Fruit fly (Drosophila melanogaster) whole organism, adult: ENCODE measurements around the gene CG43894.

Experiments
- CG11617 ChIP-seq: fragments of 200-800 bp; sonication (Bioruptor generic); optimal IDR thresholded peaks from 2 replicates; lab custom pipeline; 2017; ENCODE audit warnings: mild to moderate bottlenecking, missing biosample characterization, missing genetic modification reagents, missing genetic modification characterization
- CG12768 ChIP-seq: fragments of 200-800 bp; sonication (Bioruptor generic); optimal IDR thresholded peaks from 2 replicates; lab custom pipeline; 2017; ENCODE audit warnings: missing biosample characterization, missing genetic modification characterization, mild to moderate bottlenecking, moderate library complexity, missing genetic modification reagents
- CG14711 ChIP-seq: fragments of 200-800 bp; sonication (Bioruptor generic); optimal IDR thresholded peaks from 2 replicates; lab custom pipeline; 2018; ENCODE audit warnings: missing biosample characterization, mild to moderate bottlenecking, missing genetic modification characterization, moderate library complexity
- CG1620 ChIP-seq: fragments of 200-800 bp; sonication (Bioruptor generic); optimal IDR thresholded peaks from 2 replicates; lab custom pipeline; 2016; ENCODE audit warnings: missing biosample characterization, missing genetic modification characterization
- CG33017 ChIP-seq: fragments of 200-800 bp; sonication (Bioruptor generic); optimal IDR thresholded peaks from 2 replicates; lab custom pipeline; 2018; ENCODE audit warnings: missing biosample characterization, mild to moderate bottlenecking, missing genetic modification characterization, moderate library complexity
- CG5204 ChIP-seq: fragments of 200-800 bp; sonication (Bioruptor generic); optimal IDR thresholded peaks from 2 replicates; lab custom pipeline; 2016; ENCODE audit warnings: missing biosample characterization, missing genetic modification characterization
- CG7045 ChIP-seq: fragments of 200-800 bp; sonication (Bioruptor generic); optimal IDR thresholded peaks from 2 replicates; lab custom pipeline; 2017; ENCODE audit warnings: missing biosample characterization, mild to moderate bottlenecking, missing genetic modification characterization
- CG7101 ChIP-seq: fragments of 200-800 bp; sonication (Bioruptor generic); optimal IDR thresholded peaks from 2 replicates; lab custom pipeline; 2018; ENCODE audit warnings: missing biosample characterization, mild to moderate bottlenecking, missing genetic modification characterization, moderate library complexity
- Clk ChIP-seq: fragments of 200-800 bp; sonication (Bioruptor generic); optimal IDR thresholded peaks from 2 replicates; lab custom pipeline; 2017; ENCODE audit warnings: missing biosample characterization, missing genetic modification characterization
- Crg-1 ChIP-seq: fragments of 200-800 bp; sonication (Bioruptor generic); optimal IDR thresholded peaks from 2 replicates; lab custom pipeline; 2016; ENCODE audit warnings: missing biosample characterization, missing genetic modification characterization
- Hr96 ChIP-seq: fragments of 200-800 bp; sonication (Bioruptor generic); optimal IDR thresholded peaks from 2 replicates; lab custom pipeline; 2016; ENCODE audit warnings: missing biosample characterization, missing genetic modification characterization
- Mnt ChIP-seq: fragments of 200-800 bp; sonication (Bioruptor generic); optimal IDR thresholded peaks from 2 replicates; lab custom pipeline; 2016; ENCODE audit warnings: missing biosample characterization, mild to moderate bottlenecking, missing genetic modification characterization
- bab1 ChIP-seq: fragments of 200-800 bp; sonication (Bioruptor generic); optimal IDR thresholded peaks from 3 replicates; lab custom pipeline; 2019; ENCODE audit warnings: missing biosample characterization, mild to moderate bottlenecking, missing genetic modification characterization, moderate library complexity
- cic ChIP-seq: fragments of 200-800 bp; sonication (Bioruptor generic); optimal IDR thresholded peaks from 2 replicates; lab custom pipeline; 2017; ENCODE audit warnings: missing biosample characterization, mild to moderate bottlenecking, missing genetic modification characterization, moderate library complexity
- cnc ChIP-seq, 2 experiments: fragments of >200 bp; optimal IDR thresholded peaks; 2 replicates each; lab custom pipeline; 2017
- kay ChIP-seq: fragments of 200-800 bp; sonication (Bioruptor generic); peaks from one replicate; lab custom pipeline; 2016; ENCODE audit warnings: missing biosample characterization, missing genetic modification characterization, borderline replicate concordance
- ovo ChIP-seq: fragments of 200-800 bp; sonication (Bioruptor generic); optimal IDR thresholded peaks from 2 replicates; lab custom pipeline; 2016; ENCODE audit warnings: missing biosample characterization, missing genetic modification characterization
- pad ChIP-seq: fragments of 200-800 bp; sonication (Bioruptor generic); optimal IDR thresholded peaks from 3 replicates; lab custom pipeline; 2017; ENCODE audit warnings: missing biosample characterization, missing genetic modification characterization, mild to moderate bottlenecking, moderate library complexity, missing genetic modification reagents
- tj ChIP-seq: fragments of 200-800 bp; sonication (Bioruptor generic); optimal IDR thresholded peaks from 3 replicates; lab custom pipeline; 2017; ENCODE audit warnings: missing biosample characterization, mild to moderate bottlenecking, missing genetic modification characterization, moderate library complexity
- toe ChIP-seq: fragments of 200-800 bp; sonication (Bioruptor generic); optimal IDR thresholded peaks from 2 replicates; lab custom pipeline; 2016; ENCODE audit warnings: missing biosample characterization, missing genetic modification characterization

Gene CG43894

dm6 chr3L:12849867-12850301 is 39.7 kb upstream of the CG43894 start, which contains the start of the genes CG10948 and Wbp2:
Gene CG10948, minus strand, starts transcription at chr3L:12850117.
Gene Wbp2, plus strand, starts transcription at chr3L:12850165.
- TF ChIP-seq kay (GFP tag; lab: Kevin White, UChicago) (peak; percentile 100), CG7045 (GFP tag; lab: Kevin White, UChicago) (no peak), CG5204 (GFP tag; lab: Kevin White, UChicago) (no peak), bab1 (GFP tag; lab: Kevin White, UChicago) (peak; percentile 52), pad (GFP tag; lab: Kevin White, UChicago) (peak; percentile 12), CG7101 (tag; lab: Kevin White, UChicago) (peak; percentile 34), tj (GFP tag; lab: Kevin White, UChicago) (peak; percentile 55), CG12768 (GFP tag; lab: Kevin White, UChicago) (peak; percentile 4), CG33017 (tag; lab: Kevin White, UChicago) (peak; percentile 17), ovo (GFP tag; lab: Kevin White, UChicago) (no peak), CG11617 (GFP tag; lab: Kevin White, UChicago) (peak; percentile 71), cnc (optimal IDR thresholded peaks at IDR 0.05; lab: Kevin White, UChicago) (no peak), Crg-1 (GFP tag; lab: Kevin White, UChicago) (no peak), Hr96 (no peak), CG1620 (GFP tag; lab: Kevin White, UChicago) (no peak), Mnt (GFP tag; lab: Kevin White, UChicago) (peak; percentile 30), Clk (GFP tag; lab: Kevin White, UChicago) (no peak), toe (GFP tag; lab: Kevin White, UChicago) (no peak), cic (GFP tag; lab: Kevin White, UChicago) (peak; percentile 87), CG14711 (tag; lab: Kevin White, UChicago) (no peak)

dm6 chr3L:12853423-12853822 is 36.1 kb upstream of the CG43894 start, which contains the start of gene Ent3:
Gene Ent3, plus strand, starts transcription at chr3L:12853646.
- no peak for TF ChIP-seq Hr96
- no peak for TF ChIP-seq cnc (optimal IDR thresholded peaks at IDR 0.05; lab: Kevin White, UChicago)
- no peak for TF ChIP-seq ovo (GFP tag; lab: Kevin White, UChicago)
- no peak for TF ChIP-seq Mnt (GFP tag; lab: Kevin White, UChicago)
- TF ChIP-seq CG11617 (GFP tag; lab: Kevin White, UChicago) = no peak
- no peak for TF ChIP-seq CG7101 (tag; lab: Kevin White, UChicago)
- TF ChIP-seq CG12768 (GFP tag; lab: Kevin White, UChicago) = no peak
- no peak for TF ChIP-seq CG7045 (GFP tag; lab: Kevin White, UChicago)
- no peak for TF ChIP-seq kay (GFP tag; lab: Kevin White, UChicago)
- TF ChIP-seq toe (GFP tag; lab: Kevin White, UChicago) = no peak
- TF ChIP-seq Crg-1 (GFP tag; lab: Kevin White, UChicago) = no peak
- TF ChIP-seq CG1620 (GFP tag; lab: Kevin White, UChicago) = no peak

dm6 chr3L:12857553-12858122 is 31.9 kb upstream of the CG43894 start:
- TF ChIP-seq CG7101 (tag; lab: Kevin White, UChicago) = no peak
- no peak for TF ChIP-seq ovo (GFP tag; lab: Kevin White, UChicago)
- TF ChIP-seq cic (GFP tag; lab: Kevin White, UChicago) = no peak
- no peak for TF ChIP-seq kay (GFP tag; lab: Kevin White, UChicago)
- TF ChIP-seq pad (GFP tag; lab: Kevin White, UChicago) = no peak
- no peak for TF ChIP-seq CG12768 (GFP tag; lab: Kevin White, UChicago)
- TF ChIP-seq tj (GFP tag; lab: Kevin White, UChicago) = no peak
- TF ChIP-seq CG1620 (GFP tag; lab: Kevin White, UChicago) = no peak
- no peak for TF ChIP-seq CG14711 (tag; lab: Kevin White, UChicago)
- no peak for TF ChIP-seq CG7045 (GFP tag; lab: Kevin White, UChicago)
- no peak for TF ChIP-seq CG11617 (GFP tag; lab: Kevin White, UChicago)
- no peak for TF ChIP-seq toe (GFP tag; lab: Kevin White, UChicago)
- no peak for TF ChIP-seq CG33017 (tag; lab: Kevin White, UChicago)
- no peak for TF ChIP-seq Clk (GFP tag; lab: Kevin White, UChicago)
- no peak for TF ChIP-seq Mnt (GFP tag; lab: Kevin White, UChicago)
- no peak for TF ChIP-seq CG5204 (GFP tag; lab: Kevin White, UChicago)

- TF ChIP-seq kay (GFP tag; lab: Kevin White, UChicago) (peak; percentile 84), Mnt (GFP tag; lab: Kevin White, UChicago) (no peak), bab1 (GFP tag; lab: Kevin White, UChicago) (no peak), cic (GFP tag; lab: Kevin White, UChicago) (peak; percentile 45), CG1620 (GFP tag; lab: Kevin White, UChicago) (no peak), CG7101 (tag; lab: Kevin White, UChicago) (peak; percentile 33), CG14711 (tag; lab: Kevin White, UChicago) (peak; percentile 6), pad (GFP tag; lab: Kevin White, UChicago) (peak; percentile 23), ovo (GFP tag; lab: Kevin White, UChicago) (no peak), CG33017 (tag; lab: Kevin White, UChicago) (peak; percentile 46)
Measured at dm6 chr3L:12861255-12861899, 28.2 kb upstream of the CG43894 start, which contains the start of gene CG32107. Gene CG32107, minus strand, starts transcription at chr3L:12861305.

dm6 chr3L:12862820-12863219 is 26.8 kb upstream of the CG43894 start, which contains the start of gene CG10943:
Gene CG10943, minus strand, starts transcription at chr3L:12862920.
- no peak for TF ChIP-seq kay (GFP tag; lab: Kevin White, UChicago)
- TF ChIP-seq Mnt (GFP tag; lab: Kevin White, UChicago) = no peak
- no peak for TF ChIP-seq CG11617 (GFP tag; lab: Kevin White, UChicago)
- TF ChIP-seq CG14711 (tag; lab: Kevin White, UChicago) = no peak
- TF ChIP-seq ovo (GFP tag; lab: Kevin White, UChicago) = no peak
- no peak for TF ChIP-seq Clk (GFP tag; lab: Kevin White, UChicago)
- TF ChIP-seq tj (GFP tag; lab: Kevin White, UChicago) = no peak
- TF ChIP-seq CG1620 (GFP tag; lab: Kevin White, UChicago) = no peak
- TF ChIP-seq Crg-1 (GFP tag; lab: Kevin White, UChicago) = no peak
- TF ChIP-seq cic (GFP tag; lab: Kevin White, UChicago) = no peak
- TF ChIP-seq cnc (optimal IDR thresholded peaks at IDR 0.05; lab: Kevin White, UChicago) = no peak
- no peak for TF ChIP-seq CG12768 (GFP tag; lab: Kevin White, UChicago)
